Worm (Caenorhabditis elegans) whole organism, young adult: ENCODE data around the gene srx-131.

Source experiments
- F22D6.2 ChIP-seq: sonication (generic microtip); optimal IDR thresholded peaks from 2 replicates; lab custom pipeline; 2016; ENCODE audit warnings: mild to moderate bottlenecking, missing genetic modification characterization, missing compliant biosample characterization
- F49E8.2 ChIP-seq: sonication (generic microtip); optimal IDR thresholded peaks from 3 replicates; lab custom pipeline; 2017; ENCODE audit warnings: missing genetic modification characterization, mild to moderate bottlenecking, missing compliant biosample characterization, antibody characterized with exemption, moderate library complexity; ENCODE audit not compliant: insufficient read depth
- K12H6.12 ChIP-seq: fragments of 200-800 bp; sonication (Bioruptor generic); optimal IDR thresholded peaks from 2 replicates; lab custom pipeline; 2018; ENCODE audit warnings: mild to moderate bottlenecking, missing genetic modification characterization, missing compliant biosample characterization
- Y79H2A.3 ChIP-seq: fragments of 200-800 bp; sonication (Bioruptor generic); conservative IDR thresholded peaks from 2 replicates; pipeline ENCODE4 v1.3.6; 2022; ENCODE audit warnings: missing genetic modification reagents, missing genetic modification characterization, missing compliant biosample characterization
- ama-1 ChIP-seq, 3 experiments: fragments of 150-350 bp in 1 of 3; sonication (generic microtip) in 2 of 3; optimal IDR thresholded peaks; 2 replicates each; lab custom pipeline; 2014 to 2018; ENCODE audit warnings: missing biosample characterization in 2 of 3, missing genetic modification characterization in 2 of 3, missing genetic modification reagents in 2 of 3
- fkh-3 ChIP-seq: sonication (generic microtip); optimal IDR thresholded peaks from 2 replicates; lab custom pipeline; 2016; ENCODE audit warnings: mild to moderate bottlenecking, missing genetic modification characterization, missing compliant biosample characterization
- hmg-20 ChIP-seq: fragments of 200-800 bp; sonication (Bioruptor generic); IDR thresholded peaks from 2 replicates; pipeline ENCODE4 v1.3.6; 2022; ENCODE audit warnings: missing genetic modification reagents, missing genetic modification characterization, missing compliant biosample characterization
- sptf-2 ChIP-seq: fragments of 200-800 bp; sonication (Bioruptor generic); optimal IDR thresholded peaks from 2 replicates; lab custom pipeline; 2018; ENCODE audit warnings: mild to moderate bottlenecking, missing genetic modification characterization, missing compliant biosample characterization
- tbx-9 ChIP-seq: sonication (generic microtip); optimal IDR thresholded peaks from 2 replicates; lab custom pipeline; 2016; ENCODE audit warnings: borderline replicate concordance, missing genetic modification characterization, inconsistent platforms, missing compliant biosample characterization

DNA sequence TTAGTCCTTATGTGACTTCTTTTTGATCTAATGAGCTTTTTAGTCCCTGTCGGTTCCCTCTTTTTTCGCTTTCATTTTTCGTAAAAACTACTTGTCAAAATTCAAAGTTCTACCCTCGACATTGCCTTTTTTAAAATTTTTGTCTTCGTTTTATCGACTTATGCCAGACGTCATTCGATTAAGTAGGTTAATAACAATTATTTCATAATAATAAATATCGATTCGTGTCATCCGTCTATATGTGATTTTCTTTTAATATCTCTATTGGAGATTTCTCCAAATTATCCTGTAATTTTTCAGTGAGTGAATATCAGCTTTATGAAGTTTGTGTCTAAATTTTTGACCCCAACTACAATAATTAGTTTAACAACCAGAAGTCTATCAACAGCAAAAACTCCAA is 22.5 kb upstream of the srx-131 start, which contains the start of gene hpo-31:
- TF ChIP-seq sptf-2 (no peak), F22D6.2 (tag; lab: Kevin White, UChicago) (no peak), tbx-9 (tag; lab: Kevin White, UChicago) (no peak), Y79H2A.3 (GFP tag; lab: Robert Waterston, UW) (no peak), ama-1 (optimal IDR thresholded peaks at IDR 0.05; lab: Kevin White, UChicago) (no peak), ama-1 (GFP tag; optimal IDR thresholded peaks at IDR 0.05; lab: Kevin White, UChicago) (no peak), hmg-20 (GFP tag; lab: Robert Waterston, UW) (no peak), fkh-3 (tag; lab: Kevin White, UChicago) (no peak), F49E8.2 (tag; lab: Kevin White, UChicago) (no peak), K12H6.12 (tag; lab: Kevin White, UChicago) (no peak)
